Fruit fly (Drosophila melanogaster) whole organism, embryonic: ENCODE results near the gene RhoGDI.

ENCODE experiments used
- Ada2b ChIP-seq: fragments of 200-800 bp; sonication (Bioruptor generic); IDR thresholded peaks from 2 replicates; pipeline ENCODE4 v1.3.6; 2022; ENCODE audit warnings: missing biosample characterization, missing genetic modification characterization
- CG11247 ChIP-seq: fragments of 200-800 bp; sonication (Bioruptor generic); IDR thresholded peaks from 2 replicates; pipeline ENCODE4 v1.3.6; 2022; ENCODE audit warnings: missing biosample characterization, missing genetic modification characterization
- CG11723 ChIP-seq: fragments of 200-800 bp; sonication (Bioruptor generic); optimal IDR thresholded peaks from 2 replicates; lab custom pipeline; 2017; ENCODE audit warnings: missing biosample characterization, mild to moderate bottlenecking, missing genetic modification characterization
- CG12391 ChIP-seq: fragments of 200-800 bp; sonication (Bioruptor generic); optimal IDR thresholded peaks from 3 replicates; lab custom pipeline; 2018; ENCODE audit warnings: missing biosample characterization, mild to moderate bottlenecking, missing genetic modification characterization, moderate library complexity
- CG1603 ChIP-seq: fragments of 200-800 bp; sonication (Bioruptor generic); optimal IDR thresholded peaks from 2 replicates; lab custom pipeline; 2019; ENCODE audit warnings: missing biosample characterization, mild to moderate bottlenecking, missing genetic modification characterization, moderate library complexity
- CG17912 ChIP-seq: fragments of 200-800 bp; sonication (Bioruptor generic); optimal IDR thresholded peaks from 2 replicates; lab custom pipeline; 2018; ENCODE audit warnings: missing biosample characterization, mild to moderate bottlenecking, missing genetic modification characterization
- CG1792 ChIP-seq: fragments of 200-800 bp; sonication (Bioruptor generic); optimal IDR thresholded peaks from 2 replicates; lab custom pipeline; 2016; ENCODE audit warnings: missing biosample characterization, missing genetic modification characterization
- CG2116 ChIP-seq: fragments of 200-800 bp; sonication (Bioruptor generic); optimal IDR thresholded peaks from 3 replicates; lab custom pipeline; 2018; ENCODE audit warnings: missing biosample characterization, mild to moderate bottlenecking, missing genetic modification characterization
- CG2889 ChIP-seq: fragments of 200-800 bp; sonication (Bioruptor generic); IDR thresholded peaks from 3 replicates; pipeline ENCODE4 v1.3.6; 2022; ENCODE audit warnings: missing biosample characterization, missing genetic modification characterization
- CG34224 ChIP-seq: fragments of 200-800 bp; sonication (Bioruptor generic); IDR thresholded peaks from 3 replicates; pipeline ENCODE4 v1.3.6; 2022; ENCODE audit warnings: missing biosample characterization, missing genetic modification characterization; ENCODE audit not compliant: partially characterized antibody
- CG3995 ChIP-seq: fragments of 200-800 bp; sonication (Bioruptor generic); optimal IDR thresholded peaks from 3 replicates; lab custom pipeline; 2016; ENCODE audit warnings: missing biosample characterization, missing genetic modification characterization
- CG4282 ChIP-seq: fragments of 200-800 bp; sonication (Bioruptor generic); optimal IDR thresholded peaks from 2 replicates; lab custom pipeline; 2016; ENCODE audit warnings: missing biosample characterization, missing genetic modification characterization
- CG5953 ChIP-seq: fragments of 200-800 bp; sonication (Bioruptor generic); IDR thresholded peaks from 2 replicates; pipeline ENCODE4 v1.3.6; 2022; ENCODE audit warnings: missing biosample characterization, missing genetic modification characterization
- CG7745 ChIP-seq: fragments of 200-800 bp; sonication (Bioruptor generic); optimal IDR thresholded peaks from 2 replicates; lab custom pipeline; 2018; ENCODE audit warnings: missing biosample characterization, mild to moderate bottlenecking, missing genetic modification characterization, moderate library complexity
- CG7786 ChIP-seq: fragments of 200-800 bp; sonication (Bioruptor generic); optimal IDR thresholded peaks from 2 replicates; lab custom pipeline; 2016; ENCODE audit warnings: missing biosample characterization, missing genetic modification characterization
- Dll ChIP-seq: fragments of 200-800 bp; sonication (Bioruptor generic); IDR thresholded peaks from 4 replicates; pipeline ENCODE4 v1.3.6; 2022; ENCODE audit warnings: missing biosample characterization, missing genetic modification characterization; ENCODE audit not compliant: partially characterized antibody
- Ets97D ChIP-seq: fragments of 200-800 bp; sonication (Bioruptor generic); optimal IDR thresholded peaks from 3 replicates; lab custom pipeline; 2016; ENCODE audit warnings: missing biosample characterization, missing genetic modification characterization
- Hand ChIP-seq: fragments of 200-800 bp; sonication (Bioruptor generic); optimal IDR thresholded peaks from 2 replicates; lab custom pipeline; 2017; ENCODE audit warnings: mild to moderate bottlenecking, missing biosample characterization, missing genetic modification reagents, missing genetic modification characterization
- Hr78 ChIP-seq, 2 experiments: fragments of 200-800 bp in 1 of 2; fragments of >200 bp in 1 of 2; sonication (Bioruptor generic) in 1 of 2; optimal IDR thresholded peaks; 2 replicates each; lab custom pipeline; 2017 to 2019; ENCODE audit warnings: missing biosample characterization in 2 of 2, missing genetic modification characterization in 2 of 2, mild to moderate bottlenecking in 1 of 2, moderate library complexity in 1 of 2
- Hsf ChIP-seq: fragments of 200-800 bp; sonication (Bioruptor generic); optimal IDR thresholded peaks from 3 replicates; lab custom pipeline; 2016; ENCODE audit warnings: missing biosample characterization, missing genetic modification characterization
- MBD-R2 ChIP-seq: fragments of 200-800 bp; sonication (Bioruptor generic); IDR thresholded peaks from 2 replicates; pipeline ENCODE4 v1.3.6; 2022; ENCODE audit warnings: missing biosample characterization, missing genetic modification characterization
- MESR4 ChIP-seq: fragments of 200-800 bp; sonication (Bioruptor generic); optimal IDR thresholded peaks from 2 replicates; lab custom pipeline; 2018; ENCODE audit warnings: missing biosample characterization, mild to moderate bottlenecking, missing genetic modification characterization, moderate library complexity
- Myb ChIP-seq: fragments of 200-800 bp; sonication (Bioruptor generic); optimal IDR thresholded peaks from 2 replicates; lab custom pipeline; 2016; ENCODE audit warnings: missing biosample characterization, missing genetic modification characterization
- Ptx1 ChIP-seq: fragments of 200-800 bp; sonication (Bioruptor generic); IDR thresholded peaks from 2 replicates; pipeline ENCODE4 v1.3.6; 2022; ENCODE audit warnings: missing biosample characterization, missing genetic modification characterization
- Ravus ChIP-seq: fragments of 200-800 bp; sonication (Bioruptor generic); IDR thresholded peaks from 2 replicates; pipeline ENCODE4 v1.3.6; 2022; ENCODE audit warnings: missing biosample characterization, missing genetic modification characterization
- Sin3A ChIP-seq: fragments of >200 bp; optimal IDR thresholded peaks from 2 replicates; lab custom pipeline; 2018
- Six4 ChIP-seq: fragments of 200-800 bp; sonication (Bioruptor generic); optimal IDR thresholded peaks from 2 replicates; lab custom pipeline; 2016; ENCODE audit warnings: missing biosample characterization, missing genetic modification characterization
- Ssrp ChIP-seq: fragments of 200-800 bp; sonication (Bioruptor generic); optimal IDR thresholded peaks from 2 replicates; lab custom pipeline; 2018; ENCODE audit warnings: missing biosample characterization, mild to moderate bottlenecking, missing genetic modification characterization, moderate library complexity
- Xrp1 ChIP-seq: fragments of 200-800 bp; sonication (Bioruptor generic); IDR thresholded peaks from 2 replicates; pipeline ENCODE4 v1.3.6; 2022; ENCODE audit warnings: missing biosample characterization, missing genetic modification characterization
- ab ChIP-seq: fragments of 200-800 bp; sonication (Bioruptor generic); optimal IDR thresholded peaks from 2 replicates; lab custom pipeline; 2016; ENCODE audit warnings: missing biosample characterization, missing genetic modification characterization
- ac ChIP-seq: fragments of 200-800 bp; sonication (Bioruptor generic); optimal IDR thresholded peaks from 3 replicates; lab custom pipeline; 2017; ENCODE audit warnings: missing biosample characterization, mild to moderate bottlenecking, missing genetic modification characterization
- ase ChIP-seq: fragments of 200-800 bp; sonication (Bioruptor generic); IDR thresholded peaks from 3 replicates; pipeline ENCODE4 v1.3.6; 2022; ENCODE audit warnings: missing biosample characterization, missing genetic modification characterization
- bbx ChIP-seq: fragments of 200-800 bp; sonication (Bioruptor generic); IDR thresholded peaks from 2 replicates; pipeline ENCODE4 v1.3.6; 2022; ENCODE audit warnings: missing biosample characterization, missing genetic modification characterization; ENCODE audit not compliant: partially characterized antibody
- btn ChIP-seq: fragments of 200-800 bp; sonication (Bioruptor generic); optimal IDR thresholded peaks from 2 replicates; lab custom pipeline; 2016; ENCODE audit warnings: missing biosample characterization, missing genetic modification characterization
- cg ChIP-seq: fragments of 200-800 bp; sonication (Bioruptor generic); optimal IDR thresholded peaks from 3 replicates; lab custom pipeline; 2019; ENCODE audit warnings: missing biosample characterization, mild to moderate bottlenecking, missing genetic modification characterization, moderate library complexity
- fd64A ChIP-seq: fragments of 200-800 bp; sonication (Bioruptor generic); optimal IDR thresholded peaks from 3 replicates; lab custom pipeline; 2018; ENCODE audit warnings: missing biosample characterization, mild to moderate bottlenecking, missing genetic modification characterization
- fd96Cb ChIP-seq: fragments of 200-800 bp; sonication (Bioruptor generic); optimal IDR thresholded peaks from 2 replicates; lab custom pipeline; 2018; ENCODE audit warnings: missing biosample characterization, mild to moderate bottlenecking, missing genetic modification characterization, moderate library complexity
- gce ChIP-seq: fragments of 200-800 bp; sonication (Bioruptor generic); IDR thresholded peaks from 3 replicates; pipeline ENCODE4 v1.3.6; 2022; ENCODE audit warnings: missing biosample characterization, missing genetic modification characterization
- grau ChIP-seq: fragments of 200-800 bp; optimal IDR thresholded peaks from 3 replicates; lab custom pipeline; 2019; ENCODE audit warnings: missing biosample characterization, mild to moderate bottlenecking, missing genetic modification characterization, moderate library complexity
- kni ChIP-seq: fragments of 200-800 bp; sonication (Bioruptor generic); optimal IDR thresholded peaks from 3 replicates; lab custom pipeline; 2017; ENCODE audit warnings: mild to moderate bottlenecking, missing biosample characterization, missing genetic modification reagents, missing genetic modification characterization
- lbe ChIP-seq: fragments of 200-800 bp; sonication (Bioruptor generic); optimal IDR thresholded peaks from 2 replicates; lab custom pipeline; 2016; ENCODE audit warnings: missing biosample characterization, mild to moderate bottlenecking, missing genetic modification characterization
- lmd ChIP-seq: fragments of 200-800 bp; sonication (Bioruptor generic); IDR thresholded peaks from 2 replicates; pipeline ENCODE4 v1.3.6; 2022; ENCODE audit warnings: missing biosample characterization, missing genetic modification characterization
- mld ChIP-seq: fragments of 200-800 bp; sonication (Bioruptor generic); IDR thresholded peaks from 3 replicates; pipeline ENCODE4 v1.3.6; 2022; ENCODE audit warnings: missing biosample characterization, missing genetic modification characterization; ENCODE audit not compliant: partially characterized antibody
- pho ChIP-seq: fragments of 200-800 bp; sonication (Bioruptor generic); optimal IDR thresholded peaks from 2 replicates; lab custom pipeline; 2016; ENCODE audit warnings: missing biosample characterization, missing genetic modification characterization
- psq ChIP-seq: fragments of 200-800 bp; sonication (Bioruptor generic); optimal IDR thresholded peaks from 2 replicates; lab custom pipeline; 2017; ENCODE audit warnings: missing biosample characterization, missing genetic modification characterization
- ranshi ChIP-seq: fragments of 200-800 bp; sonication (Bioruptor generic); IDR thresholded peaks from 2 replicates; pipeline ENCODE4 v1.3.6; 2022; ENCODE audit warnings: missing biosample characterization, missing genetic modification characterization
- ro ChIP-seq: fragments of 200-800 bp; sonication (Bioruptor generic); IDR thresholded peaks from 2 replicates; pipeline ENCODE4 v1.3.6; 2022; ENCODE audit warnings: missing biosample characterization, missing genetic modification characterization
- salm ChIP-seq: fragments of 200-800 bp; sonication (Bioruptor generic); optimal IDR thresholded peaks from 2 replicates; lab custom pipeline; 2018; ENCODE audit warnings: missing biosample characterization, mild to moderate bottlenecking, missing genetic modification characterization
- sisA ChIP-seq: fragments of 200-800 bp; sonication (Bioruptor generic); IDR thresholded peaks from 2 replicates; pipeline ENCODE4 v1.3.6; 2022; ENCODE audit warnings: missing biosample characterization, missing genetic modification characterization
- wdn ChIP-seq: fragments of 200-800 bp; sonication (Bioruptor generic); IDR thresholded peaks from 2 replicates; pipeline ENCODE4 v1.3.6; 2022; ENCODE audit warnings: missing biosample characterization, missing genetic modification characterization
- zfh2 ChIP-seq: fragments of 200-800 bp; sonication (Bioruptor generic); optimal IDR thresholded peaks from 2 replicates; lab custom pipeline; 2016; ENCODE audit warnings: missing biosample characterization, missing genetic modification characterization

The RhoGDI gene

dm6 chr3L:19929051-19929718 is 642 bp downstream of the RhoGDI start (continued):
- no peak for TF ChIP-seq MBD-R2 (GFP tag; lab: Robert Waterston, UW)
- no peak for TF ChIP-seq CG7786 (GFP tag; lab: Kevin White, UChicago)
- no peak for TF ChIP-seq lmd (GFP tag; lab: Robert Waterston, UW)
- no peak for TF ChIP-seq ab (GFP tag; lab: Kevin White, UChicago)
- TF ChIP-seq CG11723 (GFP tag; lab: Kevin White, UChicago): no peak
- TF ChIP-seq ro: no peak
- TF ChIP-seq Myb (GFP tag; lab: Kevin White, UChicago): no peak
- no peak for TF ChIP-seq CG34224
- no peak for TF ChIP-seq CG1792 (GFP tag; lab: Kevin White, UChicago)
- no peak for TF ChIP-seq Ravus (GFP tag; lab: Robert Waterston, UW)
- no peak for TF ChIP-seq mld (GFP tag; lab: Robert Waterston, UW)
- TF ChIP-seq wdn (GFP tag; lab: Robert Waterston, UW): no peak
- TF ChIP-seq CG3995: no peak
- no peak for TF ChIP-seq btn (GFP tag; lab: Kevin White, UChicago)
- TF ChIP-seq ranshi (GFP tag; lab: Robert Waterston, UW): no peak
- no peak for TF ChIP-seq Six4
- no peak for TF ChIP-seq CG11247 (GFP tag; lab: Robert Waterston, UW)
- peak; percentile 47 for TF ChIP-seq CG12391 (tag; lab: Kevin White, UChicago)
- no peak for TF ChIP-seq bbx (GFP tag; lab: Robert Waterston, UW)
- TF ChIP-seq ac (GFP tag; lab: Kevin White, UChicago): no peak
- no peak for TF ChIP-seq CG2116 (GFP tag; lab: Kevin White, UChicago)
- no peak for TF ChIP-seq gce (GFP tag; lab: Robert Waterston, UW)
- TF ChIP-seq fd64A (GFP tag; lab: Kevin White, UChicago): no peak
- no peak for TF ChIP-seq Dll
- no peak for TF ChIP-seq ase
- TF ChIP-seq Xrp1 (GFP tag; lab: Robert Waterston, UW): no peak; the same call in 1 of the 2 replicates
- TF ChIP-seq Ets97D (GFP tag; lab: Kevin White, UChicago): no peak
- TF ChIP-seq CG4282 (GFP tag; lab: Kevin White, UChicago): no peak
- no peak for TF ChIP-seq CG1603
- TF ChIP-seq pho (GFP tag; lab: Kevin White, UChicago): no peak
- no peak for TF ChIP-seq CG17912 (GFP tag; lab: Kevin White, UChicago)
- TF ChIP-seq salm (tag; lab: Kevin White, UChicago): no peak
- TF ChIP-seq sisA (GFP tag; lab: Robert Waterston, UW): no peak
- no peak for TF ChIP-seq psq (GFP tag; lab: Kevin White, UChicago)
- TF ChIP-seq Ada2b (GFP tag; lab: Robert Waterston, UW): no peak
- TF ChIP-seq Hsf (GFP tag; lab: Kevin White, UChicago): no peak
- no peak for TF ChIP-seq CG5953 (GFP tag; lab: Robert Waterston, UW)
- no peak for TF ChIP-seq Ptx1 (GFP tag; lab: Robert Waterston, UW)
- no peak for TF ChIP-seq kni (GFP tag; lab: Kevin White, UChicago)
- TF ChIP-seq Hand: no peak
- peak; percentile 60 for TF ChIP-seq grau (tag; lab: Kevin White, UChicago)
- peak; percentile 77 for TF ChIP-seq cg (GFP tag; lab: Kevin White, UChicago)
- no peak for TF ChIP-seq Sin3A (lab: Kevin White, UChicago)
- TF ChIP-seq MESR4 (GFP tag; lab: Kevin White, UChicago): no peak
- no peak for TF ChIP-seq lbe
- TF ChIP-seq zfh2: peak; percentile 17
- TF ChIP-seq Ssrp (tag; lab: Kevin White, UChicago): no peak
- no peak for TF ChIP-seq CG2889
- no peak for TF ChIP-seq Hr78 (GFP tag; optimal IDR thresholded peaks at IDR 0.05; lab: Kevin White, UChicago)
- TF ChIP-seq CG7745 (tag; lab: Kevin White, UChicago): no peak
- no peak for TF ChIP-seq fd96Cb (tag; lab: Kevin White, UChicago)
